Worm (Caenorhabditis elegans) whole organism, late embryonic: Measurements from ENCODE around the gene srb-18.

ENCODE experiments used
- ama-1 ChIP-seq: fragments of 150-350 bp; optimal IDR thresholded peaks from 2 replicates; lab custom pipeline; 2014
- pha-4 ChIP-seq: fragments of 150-350 bp; optimal IDR thresholded peaks from 2 replicates; lab custom pipeline; 2018; ENCODE audit warnings: missing biosample characterization, missing genetic modification reagents, missing genetic modification characterization
- ztf-16 ChIP-seq: sonication (generic microtip); optimal IDR thresholded peaks from 2 replicates; lab custom pipeline; 2017; ENCODE audit warnings: missing genetic modification characterization, missing compliant biosample characterization

ce11 chrV:7522279-7522678 is 7.2 kb downstream of the srb-18 start, which contains the start of gene C54F6.15:
- TF ChIP-seq ama-1 (lab: Kevin White, UChicago) (no peak), ztf-16 (tag; lab: Kevin White, UChicago) (no peak), pha-4 (tag; lab: Kevin White, UChicago) (no peak)
